Worm (Caenorhabditis elegans) whole organism, L4 larva: Measurements from ENCODE around the gene nas-11.

Experiments
- R02D3.7 ChIP-seq: fragments of 150-350 bp; sonication (generic microtip); optimal IDR thresholded peaks from 3 replicates; lab custom pipeline; 2014; ENCODE audit warnings: missing biosample characterization, missing genetic modification characterization
- aha-1 ChIP-seq: fragments of 150-350 bp; peaks from one replicate; lab custom pipeline; 2014; ENCODE audit warnings: missing biosample characterization, missing genetic modification characterization
- arid-1 ChIP-seq: fragments of 200-800 bp; sonication (Bioruptor generic); conservative IDR thresholded peaks from 2 replicates; pipeline ENCODE4 v1.3.6; 2022; ENCODE audit warnings: missing genetic modification reagents, missing genetic modification characterization, missing compliant biosample characterization
- ceh-20 ChIP-seq: fragments of 200-800 bp; sonication (Bioruptor generic); IDR thresholded peaks from 2 replicates; pipeline ENCODE4 v1.3.6; 2022; ENCODE audit warnings: missing genetic modification reagents, missing genetic modification characterization, missing compliant biosample characterization
- ceh-44 ChIP-seq: fragments of 200-800 bp; sonication (Bioruptor generic); IDR thresholded peaks from 2 replicates; pipeline ENCODE4 v1.3.6; 2022; ENCODE audit warnings: missing genetic modification reagents, missing genetic modification characterization, missing compliant biosample characterization
- ceh-62 ChIP-seq: sonication (generic microtip); optimal IDR thresholded peaks from 2 replicates; lab custom pipeline; 2017; ENCODE audit warnings: missing biosample characterization, missing genetic modification characterization
- ceh-82 ChIP-seq: sonication (generic microtip); optimal IDR thresholded peaks from 2 replicates; lab custom pipeline; 2017; ENCODE audit warnings: missing biosample characterization, missing genetic modification characterization
- cey-2 ChIP-seq: sonication (generic microtip); optimal IDR thresholded peaks from 3 replicates; lab custom pipeline; 2017; ENCODE audit warnings: missing genetic modification characterization, mild to moderate bottlenecking, missing compliant biosample characterization, antibody characterized with exemption, borderline replicate concordance; ENCODE audit not compliant: insufficient read depth
- ctbp-1 ChIP-seq: fragments of 200-800 bp; sonication (Bioruptor generic); IDR thresholded peaks from 2 replicates; pipeline ENCODE4 v1.3.6; 2022; ENCODE audit warnings: missing genetic modification reagents, missing genetic modification characterization, missing compliant biosample characterization
- daf-16 ChIP-seq, 3 experiments: sonication (generic microtip); optimal IDR thresholded peaks; 2 replicates each; lab custom pipeline; 2016 to 2017; ENCODE audit warnings: missing genetic modification characterization in 3 of 3, missing genetic modification reagents in 3 of 3, mild to moderate bottlenecking in 2 of 3, missing compliant biosample characterization in 2 of 3, missing biosample characterization in 1 of 3, moderate library complexity in 1 of 3
- egl-27 ChIP-seq: sonication (generic microtip); optimal IDR thresholded peaks from 3 replicates; lab custom pipeline; 2017; ENCODE audit warnings: missing biosample characterization, missing genetic modification reagents, missing genetic modification characterization
- fkh-10 ChIP-seq: fragments of 150-350 bp; optimal IDR thresholded peaks from 2 replicates; lab custom pipeline; 2014; ENCODE audit warnings: missing biosample characterization, missing genetic modification reagents, missing genetic modification characterization
- hlh-30 ChIP-seq: sonication (generic microtip); optimal IDR thresholded peaks from 2 replicates; lab custom pipeline; 2017; ENCODE audit warnings: antibody characterized with exemption, mild to moderate bottlenecking, missing genetic modification characterization, missing compliant biosample characterization; ENCODE audit not compliant: insufficient read depth
- hmg-1.1 ChIP-seq: fragments of 200-800 bp; sonication (Bioruptor generic); IDR thresholded peaks from 2 replicates; pipeline ENCODE4 v1.3.6; 2022; ENCODE audit warnings: missing genetic modification reagents, missing genetic modification characterization, missing compliant biosample characterization
- jun-1 ChIP-seq: fragments of 150-350 bp; optimal IDR thresholded peaks from 2 replicates; lab custom pipeline; 2014; ENCODE audit warnings: missing biosample characterization, missing genetic modification reagents, missing genetic modification characterization
- lim-7 ChIP-seq: fragments of 200-800 bp; sonication (Bioruptor generic); IDR thresholded peaks from 2 replicates; pipeline ENCODE4 v1.3.6; 2022; ENCODE audit warnings: missing genetic modification characterization, missing compliant biosample characterization
- lin-15B ChIP-seq: fragments of 150-350 bp; sonication (generic microtip); optimal IDR thresholded peaks from 3 replicates; lab custom pipeline; 2014; ENCODE audit warnings: missing biosample characterization, missing genetic modification characterization
- nhr-102 ChIP-seq: sonication (generic microtip); optimal IDR thresholded peaks from 2 replicates; lab custom pipeline; 2016; ENCODE audit warnings: mild to moderate bottlenecking, missing genetic modification characterization, moderate library complexity, missing compliant biosample characterization
- nhr-41 ChIP-seq: fragments of 200-800 bp; sonication (Bioruptor generic); IDR thresholded peaks from 2 replicates; pipeline ENCODE4 v1.3.6; 2022; ENCODE audit warnings: missing genetic modification reagents, missing genetic modification characterization, missing compliant biosample characterization
- nhr-76 ChIP-seq: fragments of 150-350 bp; optimal IDR thresholded peaks from 2 replicates; lab custom pipeline; 2014; ENCODE audit warnings: missing biosample characterization, missing genetic modification characterization
- php-3 ChIP-seq: fragments of 200-800 bp; sonication (Bioruptor generic); IDR thresholded peaks from 2 replicates; pipeline ENCODE4 v1.3.6; 2022; ENCODE audit warnings: missing genetic modification reagents, missing genetic modification characterization, missing compliant biosample characterization
- saeg-2 ChIP-seq: fragments of 200-800 bp; sonication (Bioruptor generic); IDR thresholded peaks from 2 replicates; pipeline ENCODE4 v1.3.6; 2022; ENCODE audit warnings: missing genetic modification reagents, missing genetic modification characterization, missing compliant biosample characterization
- spr-1 ChIP-seq: sonication (generic microtip); optimal IDR thresholded peaks from 2 replicates; lab custom pipeline; 2016; ENCODE audit warnings: mild to moderate bottlenecking, missing genetic modification characterization, missing compliant biosample characterization
- tag-97 ChIP-seq: fragments of 200-800 bp; sonication (Bioruptor generic); IDR thresholded peaks from 2 replicates; pipeline ENCODE4 v1.3.6; 2022; ENCODE audit warnings: missing genetic modification characterization, missing compliant biosample characterization
- unc-39 ChIP-seq: sonication (generic microtip); optimal IDR thresholded peaks from 2 replicates; lab custom pipeline; 2017; ENCODE audit warnings: missing biosample characterization, missing genetic modification characterization
- unc-62 ChIP-seq, 3 experiments: fragments of 150-350 bp in 1 of 3; sonication (generic microtip); optimal IDR thresholded peaks in 2 of 3; peaks in 1 of 3; 1 replicate in 1 of 3; 2 replicates in 2 of 3; lab custom pipeline; 2014 to 2017; ENCODE audit warnings: missing biosample characterization in 3 of 3, missing genetic modification characterization in 3 of 3, missing genetic modification reagents in 3 of 3, missing genotype in 1 of 3
- zag-1 ChIP-seq: fragments of 150-350 bp; optimal IDR thresholded peaks from 2 replicates; lab custom pipeline; 2014; ENCODE audit warnings: missing biosample characterization, missing genetic modification characterization

Gene nas-11

ce11 chrX:6688953-6689562, 24.3 kb upstream of the nas-11 start:
- TF ChIP-seq aha-1 (tag; lab: Kevin White, UChicago), result peak; percentile 63
- TF ChIP-seq R02D3.7, result no peak
- peak in 1 of 2 experiments; percentile 89 for TF ChIP-seq unc-62 (GFP tag; optimal IDR thresholded peaks at IDR 0.05 in 1 of 2; lab: Kevin White, UChicago)
- no peak for TF ChIP-seq unc-62 (tag; optimal IDR thresholded peaks at IDR 0.05; lab: Kevin White, UChicago)
- TF ChIP-seq ceh-20 (GFP tag; lab: Robert Waterston, UW), result 0 out of 2 replicates have a peak, but pooled peaks have one; percentile 16

DNA sequence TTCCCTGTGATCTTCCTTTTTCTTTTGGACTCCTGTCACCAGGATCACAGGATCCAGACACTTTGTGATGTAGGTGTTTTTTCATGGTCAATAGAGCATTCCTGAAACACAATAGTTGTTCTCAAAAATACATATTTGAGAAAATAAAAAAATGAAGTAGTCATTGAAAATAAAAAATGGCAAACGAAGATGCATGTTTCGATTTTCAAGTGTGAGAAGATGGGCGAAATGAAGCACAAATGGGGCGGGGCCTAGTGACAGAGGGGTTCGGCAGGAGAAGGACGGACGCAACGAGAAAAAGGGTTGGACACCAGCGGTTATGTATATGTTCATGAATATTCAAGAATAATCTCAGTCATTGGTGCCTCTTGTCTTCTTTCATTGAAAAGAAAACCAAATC, 23.4 kb upstream of the nas-11 start, which contains the start of gene F38B6.6:
TSS of gene F38B6.6 (minus strand) at position 101 of the 400 bp plus-strand sequence.
- TF ChIP-seq spr-1, result no peak
- peak; percentile 11 for TF ChIP-seq fkh-10 (GFP tag; lab: Kevin White, UChicago)

- TF ChIP-seq arid-1 (GFP tag; lab: Robert Waterston, UW) (no peak), lin-15B (tag; lab: Kevin White, UChicago) (no peak), tag-97 (no peak), spr-1 (no peak), hlh-30 (no peak)
These were observed 21.7 kb upstream of the nas-11 start for ce11 chrX:6691653-6692052.

- peak in 1 of 2 experiments; percentile 74 for TF ChIP-seq unc-62 (GFP tag; optimal IDR thresholded peaks at IDR 0.05 in 1 of 2; lab: Kevin White, UChicago)
- TF ChIP-seq unc-62 (tag; optimal IDR thresholded peaks at IDR 0.05; lab: Kevin White, UChicago), result no peak
- TF ChIP-seq egl-27 (tag; lab: Kevin White, UChicago), result no peak
- TF ChIP-seq, all 104 proteins: peak for 1
These were observed 20.5 kb upstream of the nas-11 start for ce11 chrX:6692896-6693295.

ce11 chrX:6693331-6693730, 20.0 kb upstream of the nas-11 start, which contains the start of gene F38B6.3:
Gene F38B6.3 (plus strand): TSS chrX:6693631.
- TF ChIP-seq egl-27 (tag; lab: Kevin White, UChicago) (no peak), ceh-62 (no peak), cey-2 (tag; lab: Kevin White, UChicago) (no peak)

DNA sequence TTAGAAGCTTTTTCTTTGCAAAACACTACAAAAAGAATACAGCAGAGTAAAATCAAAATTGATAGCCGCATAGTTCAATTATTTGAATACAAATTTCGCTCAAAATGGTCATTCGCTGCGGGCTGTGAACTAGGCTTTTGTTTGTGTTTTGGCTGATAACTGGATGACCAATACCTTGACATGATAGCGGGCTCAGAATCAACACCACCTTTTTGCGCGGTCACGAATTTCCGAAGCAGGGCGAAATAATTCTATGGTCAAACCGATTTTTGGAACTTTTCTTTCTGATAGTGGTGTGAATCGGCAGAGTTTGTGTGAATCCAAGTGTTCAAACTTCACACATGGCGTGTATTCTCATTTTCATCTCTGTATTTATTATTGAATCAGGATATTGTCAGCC, 15.1 kb upstream of the nas-11 start, which contains the start of the genes F38B6.7 and F38B6.2:
TSS of gene F38B6.7 (minus strand) at position 101 of the 400 bp plus-strand sequence.
TSS of gene F38B6.2 (plus strand) at position 267 of the 400 bp plus-strand sequence.
- no peak for TF ChIP-seq saeg-2
- TF ChIP-seq zag-1 (tag; lab: Kevin White, UChicago), result no peak
- TF ChIP-seq daf-16 (GFP tag; optimal IDR thresholded peaks at IDR 0.05; lab: Kevin White, UChicago), result no peak
- no peak for TF ChIP-seq daf-16 (tag; optimal IDR thresholded peaks at IDR 0.05; lab: Kevin White, UChicago)
- TF ChIP-seq lim-7, result no peak
- no peak for TF ChIP-seq nhr-41 (GFP tag; lab: Robert Waterston, UW)
- TF ChIP-seq nhr-102 (tag; lab: Kevin White, UChicago), result no peak
- no peak for TF ChIP-seq nhr-76 (tag; lab: Kevin White, UChicago)
- TF ChIP-seq jun-1 (tag; lab: Kevin White, UChicago), result no peak
- no peak for TF ChIP-seq unc-39
- TF ChIP-seq ceh-82 (tag; lab: Kevin White, UChicago), result no peak
- TF ChIP-seq arid-1 (GFP tag; lab: Robert Waterston, UW), result no peak

ce11 chrX:6702249-6702648, 11.1 kb upstream of the nas-11 start, which contains the start of gene acr-2:
Gene acr-2 (plus strand): TSS chrX:6702549.
- TF ChIP-seq ceh-44 (GFP tag; lab: Robert Waterston, UW) (peak; percentile 24; the same call in 1 of the 2 replicates), ctbp-1 (GFP tag; lab: Robert Waterston, UW) (0 out of 2 replicates have a peak, but pooled peaks have one; percentile 30), php-3 (GFP tag; lab: Robert Waterston, UW) (no peak), hmg-1.1 (peak; percentile 48)
